Comparison of ENCODE assay signal across 3 worm cellular contexts in genomic region chrX:1454385-1454784, ce11.
A peak's percentile ranks its signal among the peaks of the same experiment; 100 is the strongest.
TF ChIP-seq lines count a peak whose summit lies in the region.

No protein-coding gene starts in this region.

TF ChIP-seq in whole organism, L1 larva, 84 proteins besides CTCF, POLR2A, EP300 and RAD21 (continued from another document and continues in another):
- peak; percentile 78 for TF ChIP-seq rnt-1 (tag; optimal IDR thresholded peaks at IDR 0.05; lab: Kevin White, UChicago)
- peak; percentile 73 for TF ChIP-seq sox-4 (tag; optimal IDR thresholded peaks at IDR 0.05; lab: Kevin White, UChicago)
- peak; percentile 87 for TF ChIP-seq tbx-2 (tag; optimal IDR thresholded peaks at IDR 0.05; lab: Kevin White, UChicago)
- TF ChIP-seq unc-130 (tag; optimal IDR thresholded peaks at IDR 0.05; lab: Kevin White, UChicago), result no peak
- peak; percentile 90 for TF ChIP-seq nhr-47 (tag; optimal IDR thresholded peaks at IDR 0.05; lab: Kevin White, UChicago)
- peak; percentile 84 for TF ChIP-seq nhr-90 (tag; optimal IDR thresholded peaks at IDR 0.05; lab: Kevin White, UChicago; ENCODE audit: poor library complexity)
- peak; percentile 64 for TF ChIP-seq irx-1 (tag; optimal IDR thresholded peaks at IDR 0.05; lab: Kevin White, UChicago)
- TF ChIP-seq egl-13 (tag; optimal IDR thresholded peaks at IDR 0.05; lab: Kevin White, UChicago), result peak; percentile 69
- peak; percentile 68 for TF ChIP-seq lin-13 (GFP tag; optimal IDR thresholded peaks at IDR 0.05; lab: Kevin White, UChicago)
- peak; percentile 67 for TF ChIP-seq dsc-1 (tag; optimal IDR thresholded peaks at IDR 0.05; lab: Kevin White, UChicago)
- TF ChIP-seq tlp-1 (tag; optimal IDR thresholded peaks at IDR 0.05; lab: Kevin White, UChicago), result no peak
- peak in 1 of 2 experiments; percentile 87 for TF ChIP-seq mdl-1 (tag; optimal IDR thresholded peaks at IDR 0.05; lab: Kevin White, UChicago)
- TF ChIP-seq nhr-12 (tag; optimal IDR thresholded peaks at IDR 0.05; lab: Kevin White, UChicago), result no peak
- peak; percentile 100 for TF ChIP-seq jun-1 (tag; optimal IDR thresholded peaks at IDR 0.05; lab: Kevin White, UChicago)
- peak; percentile 65 for TF ChIP-seq snpc-4 (tag; optimal IDR thresholded peaks at IDR 0.05; lab: Kevin White, UChicago)
- no peak; the same call in 1 of the 2 replicates for TF ChIP-seq mab-9 (GFP tag; IDR thresholded peaks at IDR 0.05; lab: Robert Waterston, UW)
- no peak for TF ChIP-seq vab-15 (tag; optimal IDR thresholded peaks at IDR 0.05; lab: Kevin White, UChicago)
- no peak for TF ChIP-seq ets-5 (GFP tag; IDR thresholded peaks at IDR 0.05; lab: Robert Waterston, UW)
- TF ChIP-seq skn-1 (tag; optimal IDR thresholded peaks at IDR 0.05; lab: Kevin White, UChicago), result peak; percentile 99
- peak; percentile 93 for TF ChIP-seq nhr-20 (tag; optimal IDR thresholded peaks at IDR 0.05; lab: Kevin White, UChicago)
- TF ChIP-seq C34B4.2 (tag; optimal IDR thresholded peaks at IDR 0.05; lab: Kevin White, UChicago), result no peak
- TF ChIP-seq nhr-19 (GFP tag; conservative IDR thresholded peaks at IDR 0.05; lab: Robert Waterston, UW), result peak; percentile 82
- TF ChIP-seq blmp-1 (tag; optimal IDR thresholded peaks at IDR 0.05; lab: Kevin White, UChicago), result peak; percentile 66
- peak; percentile 95 for TF ChIP-seq nhr-71 (tag; optimal IDR thresholded peaks at IDR 0.05; lab: Kevin White, UChicago)
- no peak for TF ChIP-seq lin-15B (tag; optimal IDR thresholded peaks at IDR 0.05; lab: Kevin White, UChicago)
- TF ChIP-seq mep-1 (tag; optimal IDR thresholded peaks at IDR 0.05; lab: Kevin White, UChicago), result peak; percentile 84
- peak; percentile 51 for TF ChIP-seq F16B12.6 (tag; optimal IDR thresholded peaks at IDR 0.05; lab: Kevin White, UChicago)
- TF ChIP-seq lir-3 (tag; optimal IDR thresholded peaks at IDR 0.05; lab: Kevin White, UChicago; ENCODE audit: poor library complexity), result no peak
- TF ChIP-seq isw-1 (GFP tag; IDR thresholded peaks at IDR 0.05; lab: Robert Waterston, UW), result peak; percentile 81
- TF ChIP-seq nhr-237 (tag; optimal IDR thresholded peaks at IDR 0.05; lab: Kevin White, UChicago), result peak; percentile 79
- TF ChIP-seq elt-2 (tag; optimal IDR thresholded peaks at IDR 0.05; lab: Kevin White, UChicago), result peak; percentile 61
- peak; percentile 64 to 87 for TF ChIP-seq efl-1 (optimal IDR thresholded peaks at IDR 0.05; lab: Kevin White, UChicago)
- TF ChIP-seq efl-1 (GFP tag; optimal IDR thresholded peaks at IDR 0.05 in 1 of 2; lab: Kevin White, UChicago), result peak; percentile 6 to 95
- no peak for TF ChIP-seq alr-1 (tag; optimal IDR thresholded peaks at IDR 0.05; lab: Kevin White, UChicago; ENCODE audit: borderline replicate concordance)
- TF ChIP-seq hlh-17 (GFP tag; optimal IDR thresholded peaks at IDR 0.05; lab: Kevin White, UChicago; ENCODE audit: borderline replicate concordance), result no peak
- peak; percentile 74 to 83 for TF ChIP-seq lin-35 (GFP tag; optimal IDR thresholded peaks at IDR 0.05; lab: Kevin White, UChicago)
- peak; percentile 97 for TF ChIP-seq lin-14 (GFP tag; optimal IDR thresholded peaks at IDR 0.05; lab: Kevin White, UChicago)
- no peak for TF ChIP-seq Y116A8C.19 (tag; optimal IDR thresholded peaks at IDR 0.05; lab: Kevin White, UChicago; ENCODE audit: borderline replicate concordance)
- peak in 3 of 6 experiments; percentile 37 to 85 (median 60) for TF ChIP-seq elt-3 (tag; optimal IDR thresholded peaks at IDR 0.05; lab: Kevin White, UChicago)
- peak; percentile 32 for TF ChIP-seq C04F5.9 (tag; optimal IDR thresholded peaks at IDR 0.05; lab: Kevin White, UChicago)
- TF ChIP-seq ztf-4 (tag; optimal IDR thresholded peaks at IDR 0.05; lab: Kevin White, UChicago), result peak; percentile 76
- peak; percentile 90 for TF ChIP-seq xbp-1 (tag; optimal IDR thresholded peaks at IDR 0.05; lab: Kevin White, UChicago)
- peak; percentile 37 for TF ChIP-seq ceh-8 (GFP tag; optimal IDR thresholded peaks at IDR 0.05; lab: Kevin White, UChicago)

TF ChIP-seq in whole organism, L3 larva, 47 proteins besides CTCF, POLR2A, EP300 and RAD21 (continued from another document):
- TF ChIP-seq unc-39 (tag; optimal IDR thresholded peaks at IDR 0.05; lab: Kevin White, UChicago) (peak; percentile 16), elt-3 (tag; optimal IDR thresholded peaks at IDR 0.05; lab: Kevin White, UChicago) (peak in 2 of 3 experiments; percentile 44 to 77), nfya-1 (tag; optimal IDR thresholded peaks at IDR 0.05; lab: Kevin White, UChicago; ENCODE audit: insufficient read depth) (peak; percentile 88), tbx-2 (tag; optimal IDR thresholded peaks at IDR 0.05; lab: Kevin White, UChicago) (peak; percentile 84), ztf-11 (tag; optimal IDR thresholded peaks at IDR 0.05; lab: Kevin White, UChicago) (no peak), nhr-23 (tag; optimal IDR thresholded peaks at IDR 0.05; lab: Kevin White, UChicago) (peak; percentile 93), ceh-82 (tag; optimal IDR thresholded peaks at IDR 0.05; lab: Kevin White, UChicago) (peak; percentile 81), lsy-12 (tag; optimal IDR thresholded peaks at IDR 0.05; lab: Kevin White, UChicago) (peak; percentile 90), elt-2 (tag; optimal IDR thresholded peaks at IDR 0.05; lab: Kevin White, UChicago) (peak; percentile 83), ztf-4 (tag; optimal IDR thresholded peaks at IDR 0.05; lab: Kevin White, UChicago) (no peak), fkh-2 (tag; optimal IDR thresholded peaks at IDR 0.05; lab: Kevin White, UChicago) (peak; percentile 27), nhr-25 (tag; optimal IDR thresholded peaks at IDR 0.05; lab: Kevin White, UChicago) (peak; percentile 98), ZK546.5 (tag; optimal IDR thresholded peaks at IDR 0.05; lab: Kevin White, UChicago) (no peak), pqm-1 (tag; optimal IDR thresholded peaks at IDR 0.05; lab: Kevin White, UChicago) (peak; percentile 55), daf-12 (tag; optimal IDR thresholded peaks at IDR 0.05; lab: Kevin White, UChicago) (no peak), ceh-16 (tag; optimal IDR thresholded peaks at IDR 0.05; lab: Kevin White, UChicago) (no peak), zag-1 (tag; optimal IDR thresholded peaks at IDR 0.05; lab: Kevin White, UChicago) (no peak), R02D3.7 (tag; optimal IDR thresholded peaks at IDR 0.05; lab: Kevin White, UChicago) (peak; percentile 57), pha-4 (tag; optimal IDR thresholded peaks at IDR 0.05; lab: Kevin White, UChicago) (peak; percentile 94), egl-5 (tag; optimal IDR thresholded peaks at IDR 0.05; lab: Kevin White, UChicago) (peak; percentile 17), fkh-10 (GFP tag; optimal IDR thresholded peaks at IDR 0.05; lab: Kevin White, UChicago) (peak; percentile 44), skn-1 (tag; optimal IDR thresholded peaks at IDR 0.05; lab: Kevin White, UChicago) (peak; percentile 83), mdl-1 (tag; optimal IDR thresholded peaks at IDR 0.05; lab: Kevin White, UChicago) (peak; percentile 76), snpc-4 (tag; optimal IDR thresholded peaks at IDR 0.05; lab: Kevin White, UChicago) (peak; percentile 79), fos-1 (tag; optimal IDR thresholded peaks at IDR 0.05; lab: Kevin White, UChicago) (peak; percentile 100), eor-1 (tag; optimal IDR thresholded peaks at IDR 0.05; lab: Kevin White, UChicago) (no peak), lin-15B (tag; optimal IDR thresholded peaks at IDR 0.05; lab: Kevin White, UChicago) (peak; percentile 48), nhr-43 (tag; optimal IDR thresholded peaks at IDR 0.05; lab: Kevin White, UChicago; ENCODE audit: poor library complexity, severe bottlenecking) (peak; percentile 74)

TF ChIP-seq in whole organism, young adult, 124 proteins besides CTCF, POLR2A, EP300 and RAD21 (continued from another document):
- TF ChIP-seq hlh-26 (GFP tag; conservative IDR thresholded peaks at IDR 0.05; lab: Robert Waterston, UW) (no peak), madf-6 (GFP tag; IDR thresholded peaks at IDR 0.05; lab: Robert Waterston, UW) (0 out of 2 replicates have a peak, but pooled peaks have one; percentile 28), bed-1 (GFP tag; IDR thresholded peaks at IDR 0.05; lab: Robert Waterston, UW) (no peak), Y53G8AR.9 (GFP tag; conservative IDR thresholded peaks at IDR 0.05; lab: Robert Waterston, UW) (peak; percentile 81), egrh-3 (GFP tag; IDR thresholded peaks at IDR 0.05; lab: Robert Waterston, UW) (peak; percentile 77), mxl-1 (tag; optimal IDR thresholded peaks at IDR 0.05; lab: Kevin White, UChicago) (no peak), K11D2.4 (GFP tag; IDR thresholded peaks at IDR 0.05; lab: Robert Waterston, UW) (peak; percentile 87), pbrm-1 (GFP tag; IDR thresholded peaks at IDR 0.05; lab: Robert Waterston, UW) (peak; percentile 86), nhr-27 (tag; optimal IDR thresholded peaks at IDR 0.05; lab: Kevin White, UChicago) (peak; percentile 30), attf-3 (GFP tag; conservative IDR thresholded peaks at IDR 0.05; lab: Robert Waterston, UW) (peak; percentile 50; the same call in 1 of the 2 replicates), C17E4.6 (GFP tag; IDR thresholded peaks at IDR 0.05; lab: Robert Waterston, UW) (no peak), F57C9.4 (tag; optimal IDR thresholded peaks at IDR 0.05; lab: Kevin White, UChicago) (no peak), B0261.1 (tag; optimal IDR thresholded peaks at IDR 0.05; lab: Kevin White, UChicago) (no peak), repo-1 (tag; optimal IDR thresholded peaks at IDR 0.05; lab: Kevin White, UChicago) (peak; percentile 49), snpc-3.4 (tag; optimal IDR thresholded peaks at IDR 0.05; lab: Kevin White, UChicago) (no peak), F22D6.2 (tag; optimal IDR thresholded peaks at IDR 0.05; lab: Kevin White, UChicago) (peak; percentile 42), Y56A3A.18 (GFP tag; IDR thresholded peaks at IDR 0.05; lab: Robert Waterston, UW) (peak; percentile 54), hmg-1.2 (GFP tag; IDR thresholded peaks at IDR 0.05; lab: Robert Waterston, UW) (peak; percentile 92), zfh-2 (GFP tag; conservative IDR thresholded peaks at IDR 0.05; lab: Robert Waterston, UW) (peak; percentile 100), nfya-1 (tag; optimal IDR thresholded peaks at IDR 0.05; lab: Kevin White, UChicago; ENCODE audit: borderline replicate concordance, insufficient read depth) (no peak), tlf-1 (GFP tag; optimal IDR thresholded peaks at IDR 0.05; lab: Kevin White, UChicago) (peak; percentile 57), die-1 (tag; optimal IDR thresholded peaks at IDR 0.05; lab: Kevin White, UChicago) (peak; percentile 61), cebp-1 (GFP tag; IDR thresholded peaks at IDR 0.05; lab: Robert Waterston, UW) (peak; percentile 100), cebp-1 (tag; optimal IDR thresholded peaks at IDR 0.05; lab: Kevin White, UChicago) (no peak), tbp1 (GFP tag; optimal IDR thresholded peaks at IDR 0.05; lab: Kevin White, UChicago) (peak; percentile 60), lag-1 (GFP tag; IDR thresholded peaks at IDR 0.05; lab: Robert Waterston, UW) (no peak), ztf-3 (GFP tag; optimal IDR thresholded peaks at IDR 0.05; lab: Kevin White, UChicago) (no peak), madf-8 (GFP tag; conservative IDR thresholded peaks at IDR 0.05; lab: Robert Waterston, UW) (no peak), nfya-2 (GFP tag; IDR thresholded peaks at IDR 0.05; lab: Robert Waterston, UW) (no peak), ceh-91 (GFP tag; IDR thresholded peaks at IDR 0.05; lab: Robert Waterston, UW) (0 out of 2 replicates have a peak, but pooled peaks have one; percentile 13), bed-2 (GFP tag; IDR thresholded peaks at IDR 0.05; lab: Robert Waterston, UW) (peak; percentile 65; the same call in 1 of the 2 replicates), nhr-120 (GFP tag; IDR thresholded peaks at IDR 0.05; lab: Robert Waterston, UW) (no peak), hlh-12 (tag; optimal IDR thresholded peaks at IDR 0.05; lab: Kevin White, UChicago) (no peak), Y95B8A.8 (GFP tag; IDR thresholded peaks at IDR 0.05; lab: Robert Waterston, UW) (peak; percentile 81; the same call in 1 of the 2 replicates), madf-3 (GFP tag; IDR thresholded peaks at IDR 0.05; lab: Robert Waterston, UW) (0 out of 2 replicates have a peak, but pooled peaks have one; percentile 40), snpc-4 (GFP tag; optimal IDR thresholded peaks at IDR 0.05; lab: Kevin White, UChicago) (no peak), snpc-4 (tag; optimal IDR thresholded peaks at IDR 0.05; lab: Kevin White, UChicago) (peak in 2 of 4 experiments; percentile 52), Y53F4B.3 (GFP tag; IDR thresholded peaks at IDR 0.05; lab: Robert Waterston, UW) (no peak), unc-130 (GFP tag; optimal IDR thresholded peaks at IDR 0.05; lab: Kevin White, UChicago) (no peak), athp-1 (tag; optimal IDR thresholded peaks at IDR 0.05; lab: Kevin White, UChicago) (peak; percentile 21), K12H6.12 (tag; optimal IDR thresholded peaks at IDR 0.05; lab: Kevin White, UChicago) (peak; percentile 93), madf-10 (tag; optimal IDR thresholded peaks at IDR 0.05; lab: Kevin White, UChicago) (peak; percentile 86), ceh-27 (GFP tag; optimal IDR thresholded peaks at IDR 0.05; lab: Kevin White, UChicago) (peak; percentile 87), lin-35 (GFP tag; optimal IDR thresholded peaks at IDR 0.05; lab: Kevin White, UChicago) (peak in 1 of 3 experiments; percentile 69), ztf-25 (GFP tag; IDR thresholded peaks at IDR 0.05; lab: Robert Waterston, UW) (no peak), B0336.3 (GFP tag; IDR thresholded peaks at IDR 0.05; lab: Robert Waterston, UW) (peak; percentile 94), somi-1 (GFP tag; optimal IDR thresholded peaks at IDR 0.05; lab: Kevin White, UChicago) (peak; percentile 83), hrde-1 (tag; optimal IDR thresholded peaks at IDR 0.05; lab: Kevin White, UChicago; ENCODE audit: borderline replicate concordance) (no peak), hsf-1 (GFP tag; IDR thresholded peaks at IDR 0.05; lab: Robert Waterston, UW) (0 out of 2 replicates have a peak, but pooled peaks have one; percentile 39), lin-26 (GFP tag; IDR thresholded peaks at IDR 0.05; lab: Robert Waterston, UW) (0 out of 2 replicates have a peak, but pooled peaks have one; percentile 74), ztf-6 (GFP tag; IDR thresholded peaks at IDR 0.05; lab: Robert Waterston, UW) (no peak), atf-7 (tag; optimal IDR thresholded peaks at IDR 0.05; lab: Kevin White, UChicago) (peak; percentile 86), ztf-26 (tag; optimal IDR thresholded peaks at IDR 0.05; lab: Kevin White, UChicago) (peak; percentile 92)
